Fruit fly (Drosophila melanogaster): ENCODE data around the gene CG33116.

The CG33116 gene

dm6 chr2L:19489997-19490461 lies 43.2 kb upstream of the CG33116 start, which contains the start of the genes CG10194 and CG18094 (continued):
- peak in 1 of 2 experiments; percentile 16 for TF ChIP-seq Eip74EF (GFP tag; optimal IDR thresholded peaks at IDR 0.05)
- TF ChIP-seq CG9437 (GFP tag; optimal IDR thresholded peaks at IDR 0.05) = peak; percentile 28
- TF ChIP-seq Chrac-16 (GFP tag; optimal IDR thresholded peaks at IDR 0.05) = peak; percentile 36
- TF ChIP-seq CG34224 (GFP tag; IDR thresholded peaks at IDR 0.05; ENCODE audit: partially characterized antibody) = peak; percentile 78
- 0 out of 2 replicates have a peak, but pooled peaks have one; percentile 26 for TF ChIP-seq tna (GFP tag; IDR thresholded peaks at IDR 0.05; ENCODE audit: partially characterized antibody)
- no peak for TF ChIP-seq gfzf (GFP tag; optimal IDR thresholded peaks at IDR 0.05)
- TF ChIP-seq CG14860 (GFP tag; IDR thresholded peaks at IDR 0.05; ENCODE audit: partially characterized antibody) = peak; percentile 47; the same call in 1 of the 3 replicates
- no peak for TF ChIP-seq CG2875 (GFP tag; optimal IDR thresholded peaks at IDR 0.05)
- TF ChIP-seq bigmax (GFP tag; optimal IDR thresholded peaks at IDR 0.05) = no peak
- TF ChIP-seq CG15514 (GFP tag; optimal IDR thresholded peaks at IDR 0.05) = peak; percentile 20
- peak; percentile 17 for TF ChIP-seq trem (tag; optimal IDR thresholded peaks at IDR 0.05)
- TF ChIP-seq CG2116 (GFP tag; optimal IDR thresholded peaks at IDR 0.05) = peak; percentile 51
- peak; percentile 35 for TF ChIP-seq CG12659 (GFP tag; optimal IDR thresholded peaks at IDR 0.05)
- TF ChIP-seq pan (optimal IDR thresholded peaks at IDR 0.05) = no peak
- peak in 1 of 2 experiments; percentile 17 for TF ChIP-seq pan (GFP tag; optimal IDR thresholded peaks at IDR 0.05 in 1 of 2, IDR thresholded peaks at IDR 0.05 in 1 of 2)
- peak; percentile 65 for TF ChIP-seq CG2120 (GFP tag; optimal IDR thresholded peaks at IDR 0.05)
- TF ChIP-seq Hey (tag; optimal IDR thresholded peaks at IDR 0.05) = no peak
- TF ChIP-seq Ets97D (GFP tag; optimal IDR thresholded peaks at IDR 0.05) = peak; percentile 1
- 0 out of 2 replicates have a peak, but pooled peaks have one; percentile 19 for TF ChIP-seq ranshi (GFP tag; IDR thresholded peaks at IDR 0.05)
- peak; percentile 29 for TF ChIP-seq CG13424 (tag; optimal IDR thresholded peaks at IDR 0.05)
- peak; percentile 17 for TF ChIP-seq Bteb2 (GFP tag; optimal IDR thresholded peaks at IDR 0.05)
- TF ChIP-seq CG6272 (GFP tag; IDR thresholded peaks at IDR 0.05) = no peak
- no peak for TF ChIP-seq CG9797 (GFP tag; optimal IDR thresholded peaks at IDR 0.05)
- peak; percentile 44 for TF ChIP-seq Dp (GFP tag; optimal IDR thresholded peaks at IDR 0.05)
- TF ChIP-seq chinmo (GFP tag; IDR thresholded peaks at IDR 0.05; ENCODE audit: partially characterized antibody) = 0 out of 4 replicates have a peak, but pooled peaks have one; percentile 43
- TF ChIP-seq phol (tag; optimal IDR thresholded peaks at IDR 0.05) = peak; percentile 38
- peak; percentile 32 for TF ChIP-seq CG10267 (tag; optimal IDR thresholded peaks at IDR 0.05)
- no peak for TF ChIP-seq gsb (GFP tag; IDR thresholded peaks at IDR 0.05)
- TF ChIP-seq CG9727 (GFP tag; optimal IDR thresholded peaks at IDR 0.05) = peak; percentile 38
- peak; percentile 71 for TF ChIP-seq Med (GFP tag)
- peak; percentile 52; the same call in 1 of the 2 replicates for TF ChIP-seq hbn (GFP tag; IDR thresholded peaks at IDR 0.05; ENCODE audit: partially characterized antibody)
- no peak for TF ChIP-seq ro (GFP tag; IDR thresholded peaks at IDR 0.05)
- TF ChIP-seq sens (GFP tag) = peak; percentile 27
- TF ChIP-seq CG31365 (tag; optimal IDR thresholded peaks at IDR 0.05) = no peak
- peak; percentile 64; the same call in 2 of the 3 replicates for TF ChIP-seq CG6791 (GFP tag; IDR thresholded peaks at IDR 0.05; ENCODE audit: partially characterized antibody)
- peak; percentile 25 for TF ChIP-seq Dek (tag; optimal IDR thresholded peaks at IDR 0.05)
- TF ChIP-seq exex (tag; optimal IDR thresholded peaks at IDR 0.05) = peak; percentile 48
- TF ChIP-seq CG32532 (GFP tag; IDR thresholded peaks at IDR 0.05) = peak; percentile 74; the same call in 1 of the 2 replicates
- TF ChIP-seq HLH4C (GFP tag; IDR thresholded peaks at IDR 0.05; ENCODE audit: partially characterized antibody) = peak; percentile 66
- TF ChIP-seq CG7928 (GFP tag; optimal IDR thresholded peaks at IDR 0.05) = no peak
- 0 out of 2 replicates have a peak, but pooled peaks have one; percentile 23 for TF ChIP-seq al (GFP tag; IDR thresholded peaks at IDR 0.05)
- TF ChIP-seq sna (GFP tag; IDR thresholded peaks at IDR 0.05; ENCODE audit: partially characterized antibody) = peak; percentile 70
- no peak for TF ChIP-seq crol (GFP tag; IDR thresholded peaks at IDR 0.05)
- TF ChIP-seq lilli (GFP tag; optimal IDR thresholded peaks at IDR 0.05) = peak; percentile 68
- no peak for TF ChIP-seq CG18262 (tag; optimal IDR thresholded peaks at IDR 0.05)
- TF ChIP-seq E2f2 (GFP tag; IDR thresholded peaks at IDR 0.05) = peak; percentile 28; the same call in 1 of the 2 replicates
- no peak for TF ChIP-seq Side (GFP tag; optimal IDR thresholded peaks at IDR 0.05)
- peak; percentile 32 for TF ChIP-seq Asciz (GFP tag; optimal IDR thresholded peaks at IDR 0.05)
